Worm (Caenorhabditis elegans) whole organism, young adult: ENCODE measurements around the gene srx-14.

Source experiments
- T26A5.8 ChIP-seq: sonication (generic microtip); optimal IDR thresholded peaks from 2 replicates; lab custom pipeline; 2016; ENCODE audit warnings: missing genetic modification characterization, missing compliant biosample characterization
- let-607 ChIP-seq, 2 experiments: fragments of 200-800 bp in 1 of 2; sonication (Bioruptor generic) in 1 of 2; sonication (generic microtip) in 1 of 2; optimal IDR thresholded peaks; 2 replicates each; lab custom pipeline; 2016 to 2018; ENCODE audit warnings: mild to moderate bottlenecking in 2 of 2, missing compliant biosample characterization in 2 of 2, missing genetic modification characterization in 2 of 2, moderate library complexity in 2 of 2, missing genotype in 1 of 2

ce11 chrIV:1070383-1070782, 43.2 kb downstream of the srx-14 start:
- no peak for TF ChIP-seq let-607 (tag; optimal IDR thresholded peaks at IDR 0.05; lab: Kevin White, UChicago)
- no peak for TF ChIP-seq T26A5.8 (tag; lab: Kevin White, UChicago)
